Worm (Caenorhabditis elegans) whole organism, mixed stage, embryonic: ENCODE measurements around the gene npr-36.

Source experiments
- bed-3 ChIP-seq: fragments of 200-800 bp; sonication (Bioruptor generic); optimal IDR thresholded peaks from 3 replicates; lab custom pipeline; 2018; ENCODE audit warnings: mild to moderate bottlenecking, missing genetic modification characterization, moderate library complexity, missing compliant biosample characterization
- ceh-39 ChIP-seq: fragments of 150-350 bp; optimal IDR thresholded peaks from 2 replicates; lab custom pipeline; 2014; ENCODE audit warnings: missing biosample characterization, missing genetic modification characterization
- elt-3 ChIP-seq: fragments of 150-350 bp; optimal IDR thresholded peaks from 2 replicates; lab custom pipeline; 2014; ENCODE audit warnings: missing biosample characterization, missing genetic modification characterization
- lin-32 ChIP-seq: fragments of 200-800 bp; sonication (Bioruptor generic); optimal IDR thresholded peaks from 2 replicates; lab custom pipeline; 2018; ENCODE audit warnings: mild to moderate bottlenecking, missing genetic modification characterization, missing compliant biosample characterization
- mep-1 ChIP-seq: fragments of 150-350 bp; optimal IDR thresholded peaks from 2 replicates; lab custom pipeline; 2017; ENCODE audit warnings: missing biosample characterization, missing genetic modification reagents, missing genetic modification characterization, inconsistent platforms
- snpc-4 ChIP-seq: fragments of 150-350 bp; optimal IDR thresholded peaks from 2 replicates; lab custom pipeline; 2014; ENCODE audit warnings: missing biosample characterization, missing genetic modification characterization
- sptf-1 ChIP-seq: sonication (generic microtip); optimal IDR thresholded peaks from 2 replicates; lab custom pipeline; 2017; ENCODE audit warnings: mild to moderate bottlenecking, missing genetic modification characterization, moderate library complexity, missing compliant biosample characterization
- unc-39 ChIP-seq: fragments of 150-350 bp; optimal IDR thresholded peaks from 2 replicates; lab custom pipeline; 2014; ENCODE audit warnings: missing biosample characterization, missing genetic modification characterization
- unc-62 ChIP-seq: fragments of 150-350 bp; optimal IDR thresholded peaks from 2 replicates; lab custom pipeline; 2014; ENCODE audit warnings: missing biosample characterization, missing genetic modification reagents, missing genetic modification characterization

ce11 chrX:17391515-17391914 is 32.0 kb downstream of the npr-36 start, which contains the start of gene F10D7.5:
- no peak for TF ChIP-seq unc-39 (tag; lab: Kevin White, UChicago)
- TF ChIP-seq unc-62 (GFP tag; lab: Kevin White, UChicago), result no peak
- TF ChIP-seq sptf-1, result no peak
- TF ChIP-seq ceh-39 (tag; lab: Kevin White, UChicago), result no peak
- TF ChIP-seq elt-3 (tag; lab: Kevin White, UChicago), result no peak
- TF ChIP-seq mep-1, result no peak
- no peak for TF ChIP-seq lin-32 (GFP tag; lab: Kevin White, UChicago)
- TF ChIP-seq bed-3 (GFP tag; lab: Kevin White, UChicago), result no peak
- no peak for TF ChIP-seq snpc-4 (tag; lab: Kevin White, UChicago)
